Worm (Caenorhabditis elegans): ENCODE data around the gene F57C12.2.

DNA sequence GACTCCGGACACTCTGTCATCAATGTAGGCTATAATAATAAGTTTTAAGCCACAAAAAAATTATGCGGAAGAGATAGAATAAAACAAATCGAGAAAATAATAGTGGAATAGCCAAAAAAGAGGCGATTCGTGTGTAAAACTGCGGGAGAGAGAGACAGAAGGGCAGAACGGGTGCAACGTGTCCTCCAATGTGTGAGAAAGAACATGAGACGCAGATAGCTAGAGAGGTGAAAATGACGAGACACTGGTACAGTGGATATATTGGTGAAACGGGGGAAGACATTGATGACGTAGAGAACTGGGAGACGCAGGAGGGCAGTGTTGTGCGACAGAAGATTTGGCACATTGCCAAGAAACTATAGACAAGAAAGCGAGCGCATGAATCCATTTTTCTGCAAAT is 15.5 kb downstream of the F57C12.2 start, which contains the start of gene F28C10.3:
- TF ChIP-seq ceh-27 (GFP tag; optimal IDR thresholded peaks at IDR 0.05) (peak; percentile 59), ceh-100 (GFP tag; IDR thresholded peaks at IDR 0.05) (no peak), nhr-90 (tag; optimal IDR thresholded peaks at IDR 0.05) (no peak), nhr-120 (GFP tag; IDR thresholded peaks at IDR 0.05) (no peak), unc-62 (GFP tag; optimal IDR thresholded peaks at IDR 0.05) (peak; percentile 5)
